Fruit fly (Drosophila melanogaster): ENCODE data around the gene eIF5B.

DNA sequence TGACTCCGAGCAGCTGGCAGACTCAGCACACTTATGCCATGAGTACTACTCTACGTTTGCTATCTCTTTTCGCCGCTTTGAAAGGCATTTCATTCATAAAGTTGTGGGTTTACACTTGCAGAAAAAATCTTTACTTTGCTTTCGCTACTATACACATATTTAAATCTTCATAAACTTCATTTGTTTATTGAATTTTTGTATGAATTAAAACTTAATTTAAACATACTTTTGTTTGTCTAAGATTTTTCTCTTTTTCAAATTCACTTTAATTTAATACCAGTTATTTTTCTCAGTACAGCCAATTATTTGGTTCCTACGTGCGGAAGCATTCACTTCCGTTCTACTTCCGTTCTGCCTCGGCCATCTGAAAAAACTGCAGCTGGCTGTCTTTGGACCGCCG is 22.3 kb downstream of the eIF5B start:
- TF ChIP-seq dac (GFP tag; optimal IDR thresholded peaks at IDR 0.05) (no peak), CG6808 (GFP tag; optimal IDR thresholded peaks at IDR 0.05) (no peak), CG10631 (GFP tag; optimal IDR thresholded peaks at IDR 0.05) (peak; percentile 4), pdm3 (GFP tag; optimal IDR thresholded peaks at IDR 0.05) (peak; percentile 32), CG11762 (GFP tag; optimal IDR thresholded peaks at IDR 0.05; ENCODE audit: insufficient read depth) (no peak), spab (GFP tag; optimal IDR thresholded peaks at IDR 0.05) (peak; percentile 17), CG6854 (GFP tag; optimal IDR thresholded peaks at IDR 0.05) (no peak), Hr39 (GFP tag; optimal IDR thresholded peaks at IDR 0.05) (peak; percentile 24), CG3032 (tag; optimal IDR thresholded peaks at IDR 0.05) (peak; percentile 42), net (GFP tag; optimal IDR thresholded peaks at IDR 0.05) (peak; percentile 1), CG16779 (tag; optimal IDR thresholded peaks at IDR 0.05) (no peak), Hr38 (GFP tag; optimal IDR thresholded peaks at IDR 0.05) (no peak)
